Fruit fly (Drosophila melanogaster) whole organism, embryonic: Measurements from ENCODE around the gene Dhc36C.

Experiments
- B-H1 ChIP-seq: fragments of 200-800 bp; sonication (Bioruptor generic); IDR thresholded peaks from 3 replicates; pipeline ENCODE4 v1.3.6; 2022; ENCODE audit warnings: missing biosample characterization, missing genetic modification characterization
- CG11398 ChIP-seq: fragments of 200-800 bp; sonication (Bioruptor generic); optimal IDR thresholded peaks from 2 replicates; lab custom pipeline; 2016; ENCODE audit warnings: missing biosample characterization, missing genetic modification characterization
- CG14050 ChIP-seq: fragments of 200-800 bp; sonication (Bioruptor generic); IDR thresholded peaks from 3 replicates; pipeline ENCODE4 v1.3.6; 2022; ENCODE audit warnings: missing biosample characterization, missing genetic modification characterization
- CG16779 ChIP-seq: fragments of 200-800 bp; sonication (Bioruptor generic); IDR thresholded peaks from 2 replicates; pipeline ENCODE4 v1.3.6; 2022; ENCODE audit warnings: missing biosample characterization, missing genetic modification characterization
- CG17361 ChIP-seq: fragments of 200-800 bp; sonication (Bioruptor generic); IDR thresholded peaks from 3 replicates; pipeline ENCODE4 v1.3.6; 2022; ENCODE audit warnings: missing biosample characterization, missing genetic modification characterization
- CG17385 ChIP-seq: fragments of 200-800 bp; sonication (Bioruptor generic); optimal IDR thresholded peaks from 3 replicates; lab custom pipeline; 2018; ENCODE audit warnings: missing biosample characterization, mild to moderate bottlenecking, missing genetic modification characterization
- CG17568 ChIP-seq: fragments of 200-800 bp; sonication (Bioruptor generic); optimal IDR thresholded peaks from 2 replicates; lab custom pipeline; 2018; ENCODE audit warnings: missing biosample characterization, mild to moderate bottlenecking, missing genetic modification characterization, moderate library complexity
- CG17912 ChIP-seq: fragments of 200-800 bp; sonication (Bioruptor generic); optimal IDR thresholded peaks from 2 replicates; lab custom pipeline; 2018; ENCODE audit warnings: missing biosample characterization, mild to moderate bottlenecking, missing genetic modification characterization
- CG4360 ChIP-seq: fragments of 200-800 bp; sonication (Bioruptor generic); IDR thresholded peaks from 2 replicates; pipeline ENCODE4 v1.3.6; 2022; ENCODE audit warnings: missing biosample characterization, missing genetic modification characterization
- CG6689 ChIP-seq: fragments of 200-800 bp; sonication (Bioruptor generic); IDR thresholded peaks from 2 replicates; pipeline ENCODE4 v1.3.6; 2022; ENCODE audit warnings: missing biosample characterization, missing genetic modification characterization
- CG7372 ChIP-seq: fragments of 200-800 bp; sonication (Bioruptor generic); IDR thresholded peaks from 2 replicates; pipeline ENCODE4 v1.3.6; 2022; ENCODE audit warnings: missing biosample characterization, missing genetic modification characterization
- CG7987 ChIP-seq: fragments of 200-800 bp; sonication (Bioruptor generic); optimal IDR thresholded peaks from 2 replicates; lab custom pipeline; 2018; ENCODE audit warnings: missing biosample characterization, mild to moderate bottlenecking, missing genetic modification characterization, moderate library complexity
- CG9727 ChIP-seq: fragments of 200-800 bp; sonication (Bioruptor generic); optimal IDR thresholded peaks from 3 replicates; lab custom pipeline; 2017; ENCODE audit warnings: missing biosample characterization, mild to moderate bottlenecking, missing genetic modification characterization
- CkIIα-i1 ChIP-seq: fragments of 200-800 bp; sonication (Bioruptor generic); IDR thresholded peaks from 2 replicates; pipeline ENCODE4 v1.3.6; 2022; ENCODE audit warnings: missing biosample characterization, missing genetic modification characterization
- CoRest ChIP-seq: fragments of 200-800 bp; sonication (Bioruptor generic); optimal IDR thresholded peaks from 3 replicates; lab custom pipeline; 2018; ENCODE audit warnings: missing biosample characterization, mild to moderate bottlenecking, missing genetic modification characterization, moderate library complexity
- Doc3 ChIP-seq: fragments of 200-800 bp; sonication (Bioruptor generic); IDR thresholded peaks from 3 replicates; pipeline ENCODE4 v1.3.6; 2022; ENCODE audit warnings: missing biosample characterization, missing genetic modification characterization; ENCODE audit not compliant: partially characterized antibody
- E2f2 ChIP-seq: fragments of 200-800 bp; sonication (Bioruptor generic); IDR thresholded peaks from 2 replicates; pipeline ENCODE4 v1.3.6; 2022; ENCODE audit warnings: missing biosample characterization, missing genetic modification characterization
- H15 ChIP-seq: fragments of 200-800 bp; sonication (Bioruptor generic); IDR thresholded peaks from 3 replicates; pipeline ENCODE4 v1.3.6; 2022; ENCODE audit warnings: missing biosample characterization, missing genetic modification characterization
- HmgD ChIP-seq: fragments of 200-800 bp; sonication (Bioruptor generic); optimal IDR thresholded peaks from 3 replicates; lab custom pipeline; 2016; ENCODE audit warnings: missing biosample characterization, missing genetic modification characterization
- Hr3 ChIP-seq: fragments of 200-800 bp; sonication (Bioruptor generic); optimal IDR thresholded peaks from 3 replicates; lab custom pipeline; 2016; ENCODE audit warnings: missing biosample characterization, missing genetic modification characterization
- Mrtf ChIP-seq: fragments of 200-800 bp; sonication (Bioruptor generic); IDR thresholded peaks from 3 replicates; pipeline ENCODE4 v1.3.6; 2022; ENCODE audit warnings: missing biosample characterization, missing genetic modification characterization
- Scr ChIP-seq: fragments of 200-800 bp; sonication (Bioruptor generic); IDR thresholded peaks from 2 replicates; pipeline ENCODE4 v1.3.6; 2022; ENCODE audit warnings: missing biosample characterization, missing genetic modification characterization; ENCODE audit not compliant: partially characterized antibody
- Side ChIP-seq: fragments of 200-800 bp; sonication (Bioruptor generic); optimal IDR thresholded peaks from 2 replicates; lab custom pipeline; 2016; ENCODE audit warnings: missing biosample characterization, missing genetic modification characterization
- Sox102F ChIP-seq: fragments of 200-800 bp; sonication (Bioruptor generic); optimal IDR thresholded peaks from 2 replicates; lab custom pipeline; 2018; ENCODE audit warnings: missing biosample characterization, mild to moderate bottlenecking, missing genetic modification characterization, moderate library complexity
- Taf1 ChIP-seq: fragments of 200-800 bp; sonication (Bioruptor generic); IDR thresholded peaks from 2 replicates; pipeline ENCODE4 v1.3.6; 2022; ENCODE audit warnings: missing biosample characterization, missing genetic modification characterization
- YL-1 ChIP-seq: fragments of 200-800 bp; sonication (Bioruptor generic); optimal IDR thresholded peaks from 3 replicates; lab custom pipeline; 2017; ENCODE audit warnings: missing biosample characterization, mild to moderate bottlenecking, missing genetic modification characterization
- az2 ChIP-seq: fragments of 200-800 bp; sonication (Bioruptor generic); optimal IDR thresholded peaks from 3 replicates; lab custom pipeline; 2016; ENCODE audit warnings: missing biosample characterization, missing genetic modification characterization
- bab2 ChIP-seq: fragments of 200-800 bp; sonication (Bioruptor generic); optimal IDR thresholded peaks from 2 replicates; lab custom pipeline; 2016; ENCODE audit warnings: missing biosample characterization, missing genetic modification characterization
- bsh ChIP-seq, 2 experiments: fragments of 200-800 bp; sonication (Bioruptor generic); optimal IDR thresholded peaks; 2 replicates each; lab custom pipeline; 2017 to 2018; ENCODE audit warnings: mild to moderate bottlenecking in 2 of 2, missing biosample characterization in 2 of 2, missing genetic modification characterization in 2 of 2, moderate library complexity in 1 of 2
- croc ChIP-seq: fragments of 200-800 bp; sonication (Bioruptor generic); conservative IDR thresholded peaks from 3 replicates; pipeline ENCODE4 v1.3.6; 2022; ENCODE audit warnings: missing biosample characterization, missing genetic modification characterization
- dan ChIP-seq: fragments of 200-800 bp; sonication (Bioruptor generic); IDR thresholded peaks from 2 replicates; pipeline ENCODE4 v1.3.6; 2022; ENCODE audit warnings: missing biosample characterization, missing genetic modification characterization
- dati ChIP-seq: fragments of 200-800 bp; sonication (Bioruptor generic); IDR thresholded peaks from 2 replicates; pipeline ENCODE4 v1.3.6; 2022; ENCODE audit warnings: missing biosample characterization, missing genetic modification characterization
- ems ChIP-seq: fragments of 200-800 bp; sonication (Bioruptor generic); optimal IDR thresholded peaks from 3 replicates; lab custom pipeline; 2016; ENCODE audit warnings: missing biosample characterization, missing genetic modification characterization
- ewg ChIP-seq: fragments of 200-800 bp; sonication (Bioruptor generic); optimal IDR thresholded peaks from 3 replicates; lab custom pipeline; 2017; ENCODE audit warnings: mild to moderate bottlenecking, missing biosample characterization, missing genetic modification reagents, missing genetic modification characterization
- fd64A ChIP-seq: fragments of 200-800 bp; sonication (Bioruptor generic); optimal IDR thresholded peaks from 3 replicates; lab custom pipeline; 2018; ENCODE audit warnings: missing biosample characterization, mild to moderate bottlenecking, missing genetic modification characterization
- ftz-f1 ChIP-seq: fragments of 200-800 bp; sonication (Bioruptor generic); optimal IDR thresholded peaks from 2 replicates; lab custom pipeline; 2016; ENCODE audit warnings: missing biosample characterization, missing genetic modification characterization
- gce ChIP-seq: fragments of 200-800 bp; sonication (Bioruptor generic); IDR thresholded peaks from 3 replicates; pipeline ENCODE4 v1.3.6; 2022; ENCODE audit warnings: missing biosample characterization, missing genetic modification characterization
- gfzf ChIP-seq: fragments of 200-800 bp; sonication (Bioruptor generic); optimal IDR thresholded peaks from 2 replicates; lab custom pipeline; 2016; ENCODE audit warnings: missing biosample characterization, mild to moderate bottlenecking, missing genetic modification characterization, moderate library complexity
- hth ChIP-seq: fragments of >200 bp; optimal IDR thresholded peaks from 2 replicates; lab custom pipeline; 2017; ENCODE audit warnings: inconsistent platforms
- kah ChIP-seq: fragments of 200-800 bp; sonication (Bioruptor generic); optimal IDR thresholded peaks from 2 replicates; lab custom pipeline; 2018; ENCODE audit warnings: missing biosample characterization, mild to moderate bottlenecking, missing genetic modification characterization
- luna ChIP-seq: fragments of 200-800 bp; sonication (Bioruptor generic); optimal IDR thresholded peaks from 2 replicates; lab custom pipeline; 2016; ENCODE audit warnings: missing biosample characterization, missing genetic modification characterization
- peb ChIP-seq: fragments of 200-800 bp; sonication (Bioruptor generic); IDR thresholded peaks from 2 replicates; pipeline ENCODE4 v1.3.6; 2022; ENCODE audit warnings: missing biosample characterization, missing genetic modification characterization
- pfk ChIP-seq: fragments of 200-800 bp; sonication (Bioruptor generic); optimal IDR thresholded peaks from 2 replicates; lab custom pipeline; 2018; ENCODE audit warnings: missing biosample characterization, mild to moderate bottlenecking, missing genetic modification characterization, moderate library complexity
- repo ChIP-seq: fragments of 200-800 bp; sonication (Bioruptor generic); optimal IDR thresholded peaks from 2 replicates; lab custom pipeline; 2016; ENCODE audit warnings: missing biosample characterization, missing genetic modification characterization
- ro ChIP-seq: fragments of 200-800 bp; sonication (Bioruptor generic); IDR thresholded peaks from 2 replicates; pipeline ENCODE4 v1.3.6; 2022; ENCODE audit warnings: missing biosample characterization, missing genetic modification characterization
- row ChIP-seq: fragments of 200-800 bp; sonication (Bioruptor generic); IDR thresholded peaks from 3 replicates; pipeline ENCODE4 v1.3.6; 2022; ENCODE audit warnings: missing biosample characterization, missing genetic modification characterization
- sc ChIP-seq, 3 experiments: fragments of >200 bp in 2 of 3; fragments of 200-800 bp in 1 of 3; sonication (Bioruptor generic) in 1 of 3; optimal IDR thresholded peaks; 2 replicates in 2 of 3; 3 replicates in 1 of 3; lab custom pipeline; 2017; ENCODE audit warnings: mild to moderate bottlenecking in 1 of 3, missing biosample characterization in 1 of 3, missing genetic modification characterization in 1 of 3, missing genetic modification reagents in 1 of 3
- scrt ChIP-seq: fragments of 200-800 bp; sonication (Bioruptor generic); optimal IDR thresholded peaks from 2 replicates; lab custom pipeline; 2018; ENCODE audit warnings: missing biosample characterization, mild to moderate bottlenecking, missing genetic modification characterization, moderate library complexity
- slbo ChIP-seq: fragments of 200-800 bp; sonication (Bioruptor generic); IDR thresholded peaks from 2 replicates; pipeline ENCODE4 v1.3.6; 2022; ENCODE audit warnings: missing biosample characterization, missing genetic modification characterization

Dhc36C gene

DNA sequence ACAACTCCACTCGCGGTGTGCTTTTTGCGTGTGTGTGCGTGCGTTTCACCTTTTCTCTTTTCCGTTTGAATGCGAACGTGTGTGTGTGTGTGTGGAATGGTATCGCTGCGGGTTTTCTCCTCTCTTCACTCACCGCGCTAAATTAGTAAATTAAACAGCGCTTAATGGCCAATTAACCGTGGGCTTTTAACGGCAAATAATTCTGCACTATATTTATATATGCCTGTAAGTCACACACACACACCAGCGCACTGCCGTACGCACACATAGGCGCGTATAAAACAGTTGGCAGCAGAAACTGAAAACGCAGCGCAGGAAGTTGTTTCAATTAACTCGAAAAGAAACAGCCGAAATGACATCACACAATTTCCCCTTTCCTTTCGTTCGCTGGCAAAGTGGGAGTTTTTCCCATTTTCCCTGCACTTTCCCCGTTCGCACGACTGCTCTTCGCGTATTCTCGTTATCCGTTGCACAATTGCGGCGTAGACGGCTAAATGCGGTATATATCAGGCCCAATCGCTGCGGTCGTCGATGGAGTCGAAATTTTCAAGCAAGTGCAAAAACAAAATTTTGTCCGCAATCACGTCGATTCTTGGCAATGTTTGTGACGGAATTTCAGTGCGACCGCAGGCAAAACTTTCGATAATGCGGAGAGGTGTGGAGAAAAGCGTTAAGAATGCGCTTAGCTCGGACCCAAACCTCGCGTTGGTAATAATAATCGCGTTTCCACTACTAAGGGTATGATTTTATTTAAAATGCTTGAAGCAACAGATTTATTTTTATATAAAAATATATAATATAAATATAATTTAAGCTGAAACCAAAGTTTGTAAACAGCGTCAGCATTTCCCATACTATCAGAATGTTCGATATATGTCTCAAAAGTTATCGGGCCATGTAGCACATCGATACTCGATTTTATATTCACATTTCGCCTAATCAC is 28.3 kb upstream of the Dhc36C start, which contains the start of gene BicD (continued):
- TF ChIP-seq CG17361 (GFP tag; lab: Robert Waterston, UW) (0 out of 3 replicates have a peak, but pooled peaks have one; percentile 36), bsh (GFP tag; optimal IDR thresholded peaks at IDR 0.05; lab: Kevin White, UChicago) (peak in 1 of 2 experiments; percentile 0), repo (no peak), B-H1 (GFP tag; lab: Robert Waterston, UW) (no peak), Scr (GFP tag; lab: Robert Waterston, UW) (peak; percentile 70), kah (GFP tag; lab: Kevin White, UChicago) (no peak), ftz-f1 (no peak), H15 (GFP tag; lab: Robert Waterston, UW) (no peak), slbo (GFP tag; lab: Robert Waterston, UW) (no peak), CG11398 (GFP tag; lab: Kevin White, UChicago) (no peak), bab2 (GFP tag; lab: Kevin White, UChicago) (no peak), CG9727 (GFP tag; lab: Kevin White, UChicago) (peak; percentile 28), pfk (GFP tag; lab: Kevin White, UChicago) (no peak), CG16779 (GFP tag; lab: Robert Waterston, UW) (no peak), dati (GFP tag; lab: Robert Waterston, UW) (no peak), CG7987 (no peak), ro (no peak), Taf1 (GFP tag; lab: Robert Waterston, UW) (no peak), dan (GFP tag; lab: Robert Waterston, UW) (no peak), CG4360 (no peak), CG14050 (GFP tag; lab: Robert Waterston, UW) (no peak), scrt (GFP tag; lab: Kevin White, UChicago) (peak; percentile 22), Mrtf (GFP tag; lab: Robert Waterston, UW) (no peak), fd64A (GFP tag; lab: Kevin White, UChicago) (no peak), az2 (no peak), peb (GFP tag; lab: Robert Waterston, UW) (no peak), CG17385 (GFP tag; lab: Kevin White, UChicago) (peak; percentile 29), ems (GFP tag; lab: Kevin White, UChicago) (no peak), CG17568 (no peak), CoRest (peak; percentile 58), E2f2 (GFP tag; lab: Robert Waterston, UW) (peak; percentile 41; the same call in 1 of the 2 replicates), sc (optimal IDR thresholded peaks at IDR 0.05; lab: Kevin White, UChicago) (no peak), sc (GFP tag; optimal IDR thresholded peaks at IDR 0.05; lab: Kevin White, UChicago) (no peak), CkIIα-i1 (GFP tag; lab: Robert Waterston, UW) (no peak), ewg (GFP tag; lab: Kevin White, UChicago) (no peak), Sox102F (no peak), Hr3 (GFP tag; lab: Kevin White, UChicago) (peak; percentile 2), CG17912 (GFP tag; lab: Kevin White, UChicago) (peak; percentile 8), row (GFP tag; lab: Robert Waterston, UW) (no peak), Side (GFP tag; lab: Kevin White, UChicago) (no peak), gce (no peak), YL-1 (GFP tag; lab: Kevin White, UChicago) (peak; percentile 76), HmgD (no peak), croc (GFP tag; lab: Robert Waterston, UW) (no peak), CG6689 (GFP tag; lab: Robert Waterston, UW) (no peak), Doc3 (peak; percentile 60; the same call in 2 of the 3 replicates), gfzf (GFP tag; lab: Kevin White, UChicago) (peak; percentile 90), CG7372 (GFP tag; lab: Robert Waterston, UW) (no peak), luna (GFP tag; lab: Kevin White, UChicago) (no peak), hth (lab: Kevin White, UChicago) (no peak)
